Worm (Caenorhabditis elegans) whole organism, late embryonic: ENCODE measurements around the gene fbxb-10.
A peak's percentile ranks its signal among the peaks of the same experiment; 100 is the strongest.
"Not testable (repeated sequence)": the region's sequence is repeated elsewhere in the genome, so short reads cannot be mapped to it uniquely, and the experiment has no call there.

ENCODE experiments used
- T23F11.4 ChIP-seq: fragments of 200-800 bp; sonication (Bioruptor generic); optimal IDR thresholded peaks from 2 replicates; lab custom pipeline; 2018; ENCODE audit warnings: mild to moderate bottlenecking, missing genetic modification characterization, missing compliant biosample characterization
- Y22D7AL.16 ChIP-seq: sonication (generic microtip); optimal IDR thresholded peaks from 2 replicates; lab custom pipeline; 2016; ENCODE audit warnings: missing genetic modification characterization, missing compliant biosample characterization
- ahr-1 ChIP-seq: sonication (generic microtip); optimal IDR thresholded peaks from 2 replicates; lab custom pipeline; 2016; ENCODE audit warnings: missing genetic modification characterization, missing compliant biosample characterization
- ama-1 ChIP-seq: fragments of 150-350 bp; optimal IDR thresholded peaks from 2 replicates; lab custom pipeline; 2014
- ceh-18 ChIP-seq: sonication (generic microtip); optimal IDR thresholded peaks from 2 replicates; lab custom pipeline; 2016; ENCODE audit warnings: missing genetic modification characterization, missing compliant biosample characterization
- ceh-2 ChIP-seq: sonication (generic microtip); optimal IDR thresholded peaks from 2 replicates; lab custom pipeline; 2016; ENCODE audit warnings: missing genotype, missing genetic modification characterization, missing compliant biosample characterization
- ceh-24 ChIP-seq: sonication (generic microtip); optimal IDR thresholded peaks from 2 replicates; lab custom pipeline; 2016; ENCODE audit warnings: mild to moderate bottlenecking, missing genetic modification characterization, missing compliant biosample characterization
- ceh-31 ChIP-seq: sonication (generic microtip); optimal IDR thresholded peaks from 2 replicates; lab custom pipeline; 2016; ENCODE audit warnings: missing genetic modification characterization, missing compliant biosample characterization
- ceh-48 ChIP-seq: sonication (generic microtip); optimal IDR thresholded peaks from 2 replicates; lab custom pipeline; 2016; ENCODE audit warnings: missing genetic modification characterization, inconsistent platforms, missing compliant biosample characterization
- ceh-6 ChIP-seq: fragments of 200-800 bp; sonication (Bioruptor generic); optimal IDR thresholded peaks from 2 replicates; lab custom pipeline; 2018; ENCODE audit warnings: mild to moderate bottlenecking, missing genetic modification characterization, missing compliant biosample characterization
- dve-1 ChIP-seq: sonication (generic microtip); optimal IDR thresholded peaks from 2 replicates; lab custom pipeline; 2017; ENCODE audit warnings: antibody characterized with exemption, mild to moderate bottlenecking, missing genetic modification characterization, missing compliant biosample characterization
- elt-2 ChIP-seq: sonication (generic microtip); optimal IDR thresholded peaks from 2 replicates; lab custom pipeline; 2016; ENCODE audit warnings: missing genetic modification reagents, missing genetic modification characterization, missing compliant biosample characterization
- elt-4 ChIP-seq: sonication (generic microtip); optimal IDR thresholded peaks from 2 replicates; lab custom pipeline; 2016; ENCODE audit warnings: missing genetic modification characterization, missing compliant biosample characterization
- eyg-1 ChIP-seq: sonication (generic microtip); optimal IDR thresholded peaks from 2 replicates; lab custom pipeline; 2016; ENCODE audit warnings: missing genotype, missing genetic modification characterization, missing compliant biosample characterization
- fax-1 ChIP-seq: sonication (generic microtip); optimal IDR thresholded peaks from 2 replicates; lab custom pipeline; 2016; ENCODE audit warnings: missing genotype, missing genetic modification characterization, missing compliant biosample characterization
- fkh-10 ChIP-seq: fragments of 150-350 bp; optimal IDR thresholded peaks from 2 replicates; lab custom pipeline; 2014; ENCODE audit warnings: missing biosample characterization, missing genetic modification reagents, missing genetic modification characterization
- fkh-6 ChIP-seq: sonication (generic microtip); optimal IDR thresholded peaks from 2 replicates; lab custom pipeline; 2016; ENCODE audit warnings: missing genetic modification characterization, missing compliant biosample characterization
- gmeb-2 ChIP-seq: sonication (generic microtip); optimal IDR thresholded peaks from 2 replicates; lab custom pipeline; 2016; ENCODE audit warnings: missing genetic modification characterization, inconsistent platforms, missing compliant biosample characterization
- hlh-13 ChIP-seq: fragments of 200-800 bp; sonication (Bioruptor generic); optimal IDR thresholded peaks from 2 replicates; lab custom pipeline; 2018; ENCODE audit warnings: mild to moderate bottlenecking, missing genetic modification characterization, missing compliant biosample characterization
- hlh-15 ChIP-seq: sonication (generic microtip); optimal IDR thresholded peaks from 2 replicates; lab custom pipeline; 2016; ENCODE audit warnings: missing genetic modification characterization, missing compliant biosample characterization
- hlh-30 ChIP-seq: sonication (generic microtip); optimal IDR thresholded peaks from 2 replicates; lab custom pipeline; 2017; ENCODE audit warnings: antibody characterized with exemption, missing genetic modification characterization, missing compliant biosample characterization; ENCODE audit not compliant: insufficient read depth
- hlh-6 ChIP-seq: sonication (generic microtip); optimal IDR thresholded peaks from 2 replicates; lab custom pipeline; 2016; ENCODE audit warnings: missing genotype, missing genetic modification characterization, missing compliant biosample characterization
- lin-11 ChIP-seq: fragments of 200-800 bp; sonication (Bioruptor generic); optimal IDR thresholded peaks from 2 replicates; lab custom pipeline; 2018; ENCODE audit warnings: mild to moderate bottlenecking, missing genetic modification characterization, missing compliant biosample characterization
- madf-2 ChIP-seq: sonication (generic microtip); optimal IDR thresholded peaks from 2 replicates; lab custom pipeline; 2017; ENCODE audit warnings: missing genetic modification characterization, missing compliant biosample characterization
- mec-3 ChIP-seq: sonication (generic microtip); optimal IDR thresholded peaks from 2 replicates; lab custom pipeline; 2016; ENCODE audit warnings: borderline replicate concordance, missing genetic modification characterization, missing compliant biosample characterization
- nfya-1 ChIP-seq: sonication (generic microtip); optimal IDR thresholded peaks from 2 replicates; lab custom pipeline; 2017; ENCODE audit warnings: missing genetic modification characterization, mild to moderate bottlenecking, missing compliant biosample characterization, antibody characterized with exemption, moderate library complexity
- nhr-232 ChIP-seq: sonication (generic microtip); optimal IDR thresholded peaks from 2 replicates; lab custom pipeline; 2016; ENCODE audit warnings: missing genetic modification characterization, missing compliant biosample characterization
- npax-4 ChIP-seq: sonication (generic microtip); optimal IDR thresholded peaks from 2 replicates; lab custom pipeline; 2016; ENCODE audit warnings: missing genetic modification characterization, missing compliant biosample characterization
- odd-2 ChIP-seq: sonication (generic microtip); optimal IDR thresholded peaks from 2 replicates; lab custom pipeline; 2017; ENCODE audit warnings: antibody characterized with exemption, mild to moderate bottlenecking, missing genetic modification characterization, missing compliant biosample characterization
- pag-3 ChIP-seq: sonication (generic microtip); optimal IDR thresholded peaks from 2 replicates; lab custom pipeline; 2016; ENCODE audit warnings: missing compliant biosample characterization, missing genetic modification characterization, borderline replicate concordance
- pha-4 ChIP-seq: fragments of 150-350 bp; optimal IDR thresholded peaks from 2 replicates; lab custom pipeline; 2018; ENCODE audit warnings: missing biosample characterization, missing genetic modification reagents, missing genetic modification characterization
- pros-1 ChIP-seq: fragments of 150-350 bp; optimal IDR thresholded peaks from 2 replicates; lab custom pipeline; 2014; ENCODE audit warnings: missing biosample characterization, missing genetic modification reagents, missing genetic modification characterization
- rnt-1 ChIP-seq: sonication (generic microtip); optimal IDR thresholded peaks from 2 replicates; lab custom pipeline; 2016; ENCODE audit warnings: missing genetic modification characterization, missing compliant biosample characterization
- sdc-2 ChIP-seq: sonication (generic microtip); optimal IDR thresholded peaks from 2 replicates; lab custom pipeline; 2016; ENCODE audit warnings: missing genotype, missing genetic modification characterization, missing compliant biosample characterization

Gene fbxb-10

DNA sequence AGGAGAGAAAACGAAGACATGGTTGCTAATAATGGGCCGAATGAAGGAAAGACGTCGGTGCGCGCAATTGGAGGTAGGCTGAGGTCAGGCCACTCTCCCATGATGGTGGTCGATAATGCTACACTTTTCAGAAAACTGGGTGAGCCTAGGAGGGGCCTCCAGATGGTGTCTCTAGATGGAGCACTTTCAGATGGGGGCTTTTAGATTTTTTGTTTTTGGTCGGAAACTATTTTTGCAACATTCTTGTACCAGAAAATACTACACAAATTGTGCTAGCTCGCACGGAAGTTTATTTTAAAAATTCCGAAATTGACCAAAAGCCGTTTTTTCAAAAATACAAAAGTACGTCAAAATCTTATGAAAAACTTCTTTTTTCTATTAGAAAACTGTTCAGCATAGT is at the start of gene fbxb-10:
Gene fbxb-10, minus strand, starts transcription at position 101 of the 400 bp plus-strand sequence.
- TF ChIP-seq lin-11 (tag; lab: Kevin White, UChicago) (no peak), fax-1 (no peak), nfya-1 (tag; lab: Kevin White, UChicago) (no peak), pha-4 (tag; lab: Kevin White, UChicago) (no peak), madf-2 (tag; lab: Kevin White, UChicago) (no peak), elt-2 (no peak), fkh-6 (tag; lab: Kevin White, UChicago) (no peak), fkh-10 (GFP tag; lab: Kevin White, UChicago) (no peak), Y22D7AL.16 (no peak), ceh-24 (tag; lab: Kevin White, UChicago) (no peak), ceh-6 (no peak), nhr-232 (tag; lab: Kevin White, UChicago) (no peak), hlh-15 (tag; lab: Kevin White, UChicago) (no peak), T23F11.4 (GFP tag; lab: Kevin White, UChicago) (no peak), odd-2 (tag; lab: Kevin White, UChicago) (no peak), hlh-30 (no peak), pros-1 (tag; lab: Kevin White, UChicago) (no peak), npax-4 (tag; lab: Kevin White, UChicago) (no peak)

DNA sequence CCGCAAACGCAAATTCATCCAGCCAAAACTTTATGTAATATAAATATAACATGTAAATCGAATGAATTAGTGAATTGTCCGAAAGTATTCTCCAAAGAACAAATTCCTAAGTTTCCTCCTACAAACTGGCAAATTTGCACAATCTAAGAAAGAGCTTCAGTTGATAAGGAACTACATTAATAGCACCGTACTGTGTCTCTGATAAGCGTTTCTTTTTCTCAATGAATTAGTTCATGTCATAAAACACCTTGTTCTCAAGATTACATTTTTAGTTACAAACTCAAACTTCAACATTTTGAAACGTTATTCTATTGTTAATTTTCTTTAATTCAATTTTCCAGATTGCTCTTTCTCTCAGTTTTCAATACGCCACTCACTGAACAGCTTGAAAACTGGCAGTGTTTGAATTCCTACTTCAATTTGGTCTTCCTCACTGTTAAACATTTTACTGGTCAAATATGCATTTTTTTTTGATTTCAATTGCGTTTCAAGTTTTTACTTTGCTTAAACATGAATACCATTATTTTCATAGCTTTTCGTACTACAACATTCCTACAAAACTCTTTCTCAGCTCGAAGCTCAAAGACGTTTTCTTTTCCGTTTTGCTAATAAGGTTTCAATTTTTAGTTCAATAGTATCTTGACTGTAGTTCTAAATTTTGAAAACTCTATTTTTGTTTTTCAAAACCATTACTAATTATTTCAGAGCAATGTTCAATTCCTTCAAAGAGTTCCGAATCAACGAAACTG is 47.7 kb upstream of the fbxb-10 start, which contains the start of gene math-15:
Gene math-15, plus strand, starts transcription at position 699 of the 749 bp plus-strand sequence.
- TF ChIP-seq ceh-2 (tag; lab: Kevin White, UChicago), result no peak
- TF ChIP-seq elt-2, result peak; percentile 27

DNA sequence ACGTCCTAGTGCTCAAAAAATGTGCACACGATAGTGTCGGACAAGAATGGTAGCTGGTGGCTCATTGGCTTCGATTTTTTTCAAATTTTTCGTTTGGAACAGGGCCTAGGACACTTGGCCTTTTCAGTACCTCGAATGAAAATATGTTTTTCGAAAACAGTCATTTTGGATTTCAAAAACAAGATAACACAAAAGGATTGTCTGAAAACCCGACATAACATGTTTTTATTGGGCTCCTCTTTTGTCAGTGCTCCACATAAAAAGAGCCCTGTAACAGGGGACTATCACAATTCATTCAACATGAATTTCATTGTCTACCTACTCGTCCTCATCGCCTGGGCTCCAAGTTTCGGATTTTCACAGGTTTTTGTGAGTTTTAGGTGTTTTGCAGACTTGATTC is 46.1 kb upstream of the fbxb-10 start, which contains the start of gene C16C4.17:
Gene C16C4.17, plus strand, starts transcription at position 301 of the 400 bp plus-strand sequence.
- TF ChIP-seq hlh-30, result no peak
- no peak for TF ChIP-seq rnt-1
- no peak for TF ChIP-seq sdc-2 (tag; lab: Kevin White, UChicago)
- TF ChIP-seq hlh-6 (tag; lab: Kevin White, UChicago), result no peak
- no peak for TF ChIP-seq elt-4 (tag; lab: Kevin White, UChicago)
- TF ChIP-seq pag-3, result no peak
- no peak for TF ChIP-seq eyg-1 (tag; lab: Kevin White, UChicago)
- no peak for TF ChIP-seq lin-11 (tag; lab: Kevin White, UChicago)
- TF ChIP-seq nhr-232 (tag; lab: Kevin White, UChicago), result no peak
- TF ChIP-seq ama-1, result no peak
- no peak for TF ChIP-seq ceh-48 (tag; lab: Kevin White, UChicago)
- no peak for TF ChIP-seq ceh-31 (tag; lab: Kevin White, UChicago)
- no peak for TF ChIP-seq gmeb-2 (tag; lab: Kevin White, UChicago)
- TF ChIP-seq ahr-1 (tag; lab: Kevin White, UChicago), result no peak
- no peak for TF ChIP-seq fkh-6 (tag; lab: Kevin White, UChicago)
- TF ChIP-seq mec-3 (tag; lab: Kevin White, UChicago), result no peak

DNA sequence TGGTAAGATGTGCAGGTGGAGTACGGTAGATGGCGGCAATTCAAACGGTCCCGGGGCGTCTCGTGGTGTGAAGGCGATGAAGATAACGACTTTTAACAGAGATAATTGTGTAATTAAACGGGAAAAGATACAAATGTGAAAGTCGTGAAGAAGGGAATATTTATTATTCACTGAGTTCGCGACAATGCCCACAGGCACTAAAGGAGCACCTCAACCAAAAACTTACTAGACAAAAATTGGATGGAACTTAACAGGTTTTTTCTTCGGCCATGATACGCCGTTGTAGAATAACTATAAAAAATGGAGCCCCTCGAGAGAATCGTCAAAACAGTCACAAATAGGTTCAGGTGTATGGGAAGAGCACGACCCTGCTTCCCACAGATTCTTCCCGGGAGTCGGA is 44.1 kb upstream of the fbxb-10 start, which contains the start of gene fbxb-98:
Gene fbxb-98, plus strand, starts transcription at position 301 of the 400 bp plus-strand sequence.
- TF ChIP-seq hlh-13 (GFP tag; lab: Kevin White, UChicago); ceh-18 (tag; lab: Kevin White, UChicago); dve-1 (tag; lab: Kevin White, UChicago): not testable (repeated sequence)
